Worm (Caenorhabditis elegans) whole organism, L2 larva: ENCODE measurements around the gene gon-14.

Source experiments
- F13H6.1 ChIP-seq: sonication (generic microtip); optimal IDR thresholded peaks from 2 replicates; lab custom pipeline; 2016; ENCODE audit warnings: missing genetic modification characterization, missing compliant biosample characterization
- alr-1 ChIP-seq: fragments of 150-350 bp; optimal IDR thresholded peaks from 2 replicates; lab custom pipeline; 2014; ENCODE audit warnings: missing biosample characterization, missing genetic modification characterization
- aly-2 ChIP-seq: fragments of 150-350 bp; optimal IDR thresholded peaks from 2 replicates; lab custom pipeline; 2014; ENCODE audit warnings: missing biosample characterization, missing genetic modification characterization
- ama-1 ChIP-seq: fragments of 150-350 bp; optimal IDR thresholded peaks from 2 replicates; lab custom pipeline; 2018; ENCODE audit warnings: inconsistent platforms
- blmp-1 ChIP-seq: sonication (generic microtip); optimal IDR thresholded peaks from 2 replicates; lab custom pipeline; 2017; ENCODE audit warnings: missing genetic modification characterization, mild to moderate bottlenecking, missing compliant biosample characterization, antibody characterized with exemption, moderate library complexity; ENCODE audit not compliant: insufficient read depth
- ceh-16 ChIP-seq: fragments of 150-350 bp; optimal IDR thresholded peaks from 2 replicates; lab custom pipeline; 2014; ENCODE audit warnings: missing biosample characterization, missing genetic modification characterization
- crh-2 ChIP-seq: sonication (generic microtip); optimal IDR thresholded peaks from 2 replicates; lab custom pipeline; 2017; ENCODE audit warnings: missing biosample characterization, missing genetic modification characterization
- dmd-4 ChIP-seq: sonication (generic microtip); optimal IDR thresholded peaks from 2 replicates; lab custom pipeline; 2017; ENCODE audit warnings: missing biosample characterization, missing genetic modification characterization
- egl-27 ChIP-seq: sonication (generic microtip); optimal IDR thresholded peaks from 3 replicates; lab custom pipeline; 2017; ENCODE audit warnings: missing biosample characterization, missing genetic modification reagents, missing genetic modification characterization
- elt-1 ChIP-seq: fragments of 150-350 bp; optimal IDR thresholded peaks from 2 replicates; lab custom pipeline; 2014; ENCODE audit warnings: missing biosample characterization, missing genetic modification characterization
- elt-3 ChIP-seq: sonication (generic microtip); optimal IDR thresholded peaks from 2 replicates; lab custom pipeline; 2017; ENCODE audit warnings: missing biosample characterization, missing genetic modification characterization
- fos-1 ChIP-seq: fragments of 150-350 bp; optimal IDR thresholded peaks from 2 replicates; lab custom pipeline; 2014; ENCODE audit warnings: missing biosample characterization, missing genetic modification characterization
- lin-13 ChIP-seq: fragments of 150-350 bp; optimal IDR thresholded peaks from 2 replicates; lab custom pipeline; 2014; ENCODE audit warnings: missing biosample characterization, missing genetic modification reagents, missing genetic modification characterization
- mab-5 ChIP-seq: fragments of 150-350 bp; optimal IDR thresholded peaks from 2 replicates; lab custom pipeline; 2014; ENCODE audit warnings: missing biosample characterization, missing genetic modification characterization
- mbf-1 ChIP-seq: sonication (generic microtip); optimal IDR thresholded peaks from 2 replicates; lab custom pipeline; 2017; ENCODE audit warnings: missing biosample characterization, missing genetic modification characterization
- mdl-1 ChIP-seq, 2 experiments: fragments of 150-350 bp in 1 of 2; sonication (generic microtip) in 1 of 2; optimal IDR thresholded peaks; 2 replicates each; lab custom pipeline; 2017; ENCODE audit warnings: missing biosample characterization in 2 of 2, missing genetic modification characterization in 2 of 2
- nhr-10 ChIP-seq: sonication (generic microtip); optimal IDR thresholded peaks from 2 replicates; lab custom pipeline; 2017; ENCODE audit warnings: missing biosample characterization, missing genetic modification characterization
- nhr-11 ChIP-seq: fragments of 150-350 bp; optimal IDR thresholded peaks from 2 replicates; lab custom pipeline; 2014; ENCODE audit warnings: missing biosample characterization, missing genetic modification characterization
- nhr-21 ChIP-seq: fragments of 150-350 bp; optimal IDR thresholded peaks from 2 replicates; lab custom pipeline; 2014; ENCODE audit warnings: missing biosample characterization, missing genetic modification characterization
- nhr-23 ChIP-seq: fragments of 150-350 bp; optimal IDR thresholded peaks from 2 replicates; lab custom pipeline; 2014; ENCODE audit warnings: missing biosample characterization, missing genetic modification reagents, missing genetic modification characterization
- nhr-237 ChIP-seq: fragments of 150-350 bp; optimal IDR thresholded peaks from 2 replicates; lab custom pipeline; 2014; ENCODE audit warnings: missing biosample characterization, missing genetic modification characterization
- nhr-25 ChIP-seq: fragments of 150-350 bp; sonication (generic microtip); optimal IDR thresholded peaks from 3 replicates; lab custom pipeline; 2014; ENCODE audit warnings: missing biosample characterization, missing genetic modification characterization
- nhr-6 ChIP-seq: fragments of 150-350 bp; optimal IDR thresholded peaks from 2 replicates; lab custom pipeline; 2014; ENCODE audit warnings: missing biosample characterization, missing genetic modification characterization
- nhr-77 ChIP-seq: fragments of 150-350 bp; optimal IDR thresholded peaks from 2 replicates; lab custom pipeline; 2014; ENCODE audit warnings: missing biosample characterization, missing genetic modification characterization
- peb-1 ChIP-seq: fragments of 150-350 bp; optimal IDR thresholded peaks from 2 replicates; lab custom pipeline; 2014; ENCODE audit warnings: missing biosample characterization, missing genetic modification characterization
- sem-4 ChIP-seq: fragments of 150-350 bp; optimal IDR thresholded peaks from 2 replicates; lab custom pipeline; 2014; ENCODE audit warnings: missing biosample characterization, missing genetic modification reagents, missing genetic modification characterization
- sma-9 ChIP-seq, 2 experiments: fragments of 150-350 bp in 1 of 2; sonication (generic microtip) in 1 of 2; optimal IDR thresholded peaks; 2 replicates each; lab custom pipeline; 2014 to 2016; ENCODE audit warnings: missing genetic modification characterization in 2 of 2, mild to moderate bottlenecking in 1 of 2, missing biosample characterization in 1 of 2, missing compliant biosample characterization in 1 of 2, missing genetic modification reagents in 1 of 2, moderate library complexity in 1 of 2
- unc-55 ChIP-seq: fragments of 150-350 bp; sonication (generic microtip); optimal IDR thresholded peaks from 3 replicates; lab custom pipeline; 2014; ENCODE audit warnings: missing biosample characterization, missing genetic modification reagents, missing genetic modification characterization
- unc-62 ChIP-seq: fragments of 150-350 bp; optimal IDR thresholded peaks from 2 replicates; lab custom pipeline; 2014; ENCODE audit warnings: missing biosample characterization, missing genetic modification reagents, missing genetic modification characterization
- zag-1 ChIP-seq: fragments of 150-350 bp; optimal IDR thresholded peaks from 2 replicates; lab custom pipeline; 2014; ENCODE audit warnings: missing biosample characterization, missing genetic modification characterization
- ztf-1 ChIP-seq: fragments of 200-800 bp; sonication (Bioruptor generic); conservative IDR thresholded peaks from 2 replicates; pipeline ENCODE4 v1.3.6; 2022; ENCODE audit warnings: missing genetic modification characterization, missing compliant biosample characterization

The gon-14 gene

ce11 chrV:6655174-6655573 is 44.2 kb upstream of the gon-14 start, which contains the start of gene syx-18:
Gene syx-18, minus strand, starts transcription at chrV:6655449.
- peak; percentile 6 for TF ChIP-seq nhr-25 (tag; lab: Kevin White, UChicago)
- TF ChIP-seq elt-3 (tag; lab: Kevin White, UChicago) = no peak
- no peak for TF ChIP-seq mab-5 (tag; lab: Kevin White, UChicago)
- peak; percentile 19 for TF ChIP-seq lin-13
- peak; percentile 25 for TF ChIP-seq sem-4
- no peak for TF ChIP-seq nhr-10 (tag; lab: Kevin White, UChicago)
- TF ChIP-seq dmd-4 (tag; lab: Kevin White, UChicago) = no peak

ce11 chrV:6652051-6652450 is 41.1 kb upstream of the gon-14 start, which contains the start of gene T10H9.8:
Gene T10H9.8, plus strand, starts transcription at chrV:6652351.
- TF ChIP-seq nhr-21 (tag; lab: Kevin White, UChicago) (no peak), nhr-25 (tag; lab: Kevin White, UChicago) (no peak), nhr-23 (tag; lab: Kevin White, UChicago) (no peak)

- TF ChIP-seq unc-62 (GFP tag; lab: Kevin White, UChicago) (no peak), nhr-6 (tag; lab: Kevin White, UChicago) (no peak), alr-1 (tag; lab: Kevin White, UChicago) (no peak), dmd-4 (tag; lab: Kevin White, UChicago) (no peak), egl-27 (tag; lab: Kevin White, UChicago) (no peak), blmp-1 (tag; lab: Kevin White, UChicago) (no peak), crh-2 (tag; lab: Kevin White, UChicago) (no peak), mdl-1 (tag; optimal IDR thresholded peaks at IDR 0.05; lab: Kevin White, UChicago) (no peak), elt-1 (no peak), ztf-1 (GFP tag; lab: Robert Waterston, UW) (no peak), unc-55 (GFP tag; lab: Kevin White, UChicago) (no peak)
- TF ChIP-seq, all 48 proteins: peak for 0
These were observed 39.5 kb upstream of the gon-14 start for ce11 chrV:6650508-6650907.

- TF ChIP-seq nhr-237 (tag; lab: Kevin White, UChicago) (no peak), F13H6.1 (tag; lab: Kevin White, UChicago) (no peak), nhr-6 (tag; lab: Kevin White, UChicago) (no peak), nhr-11 (tag; lab: Kevin White, UChicago) (no peak), ama-1 (lab: Kevin White, UChicago) (no peak), unc-62 (GFP tag; lab: Kevin White, UChicago) (no peak), crh-2 (tag; lab: Kevin White, UChicago) (no peak), egl-27 (tag; lab: Kevin White, UChicago) (no peak), peb-1 (no peak), mab-5 (tag; lab: Kevin White, UChicago) (no peak), ceh-16 (tag; lab: Kevin White, UChicago) (no peak)
These were observed 38.4 kb upstream of the gon-14 start, which contains the start of gene T10H9.1 for ce11 chrV:6649317-6649716. Gene T10H9.1, plus strand, starts transcription at chrV:6649617.

- TF ChIP-seq sma-9 (GFP tag; optimal IDR thresholded peaks at IDR 0.05; lab: Kevin White, UChicago) (peak; percentile 30), sma-9 (tag; optimal IDR thresholded peaks at IDR 0.05; lab: Kevin White, UChicago) (no peak), elt-3 (tag; lab: Kevin White, UChicago) (no peak)
- TF ChIP-seq, all 48 proteins: peak for 1
These were observed 34.9 kb upstream of the gon-14 start for ce11 chrV:6645810-6646209.

ce11 chrV:6632925-6633324 is 22.0 kb upstream of the gon-14 start, which contains the start of gene scd-2:
Gene scd-2, plus strand, starts transcription at chrV:6633225.
- TF ChIP-seq nhr-237 (tag; lab: Kevin White, UChicago) = no peak
- TF ChIP-seq unc-62 (GFP tag; lab: Kevin White, UChicago) = no peak
- TF ChIP-seq lin-13 = no peak
- TF ChIP-seq nhr-77 (tag; lab: Kevin White, UChicago) = no peak

ce11 chrV:6631866-6632265 is 20.9 kb upstream of the gon-14 start:
- no peak for TF ChIP-seq F13H6.1 (tag; lab: Kevin White, UChicago)
- no peak for TF ChIP-seq nhr-10 (tag; lab: Kevin White, UChicago)
- TF ChIP-seq fos-1 (tag; lab: Kevin White, UChicago) = no peak
- no peak for TF ChIP-seq mbf-1 (tag; lab: Kevin White, UChicago)
- TF ChIP-seq elt-1 = no peak
- no peak for TF ChIP-seq nhr-77 (tag; lab: Kevin White, UChicago)
- TF ChIP-seq blmp-1 (tag; lab: Kevin White, UChicago) = no peak
- TF ChIP-seq aly-2 (tag; lab: Kevin White, UChicago) = no peak
- no peak for TF ChIP-seq zag-1 (tag; lab: Kevin White, UChicago)
- TF ChIP-seq alr-1 (tag; lab: Kevin White, UChicago) = no peak
